Worm (Caenorhabditis elegans) whole organism, early embryonic: ENCODE measurements around the gene C24H11.1.
A peak's percentile ranks its signal among the peaks of the same experiment; 100 is the strongest.

ENCODE experiments used
- B0310.2 ChIP-seq: sonication (generic microtip); optimal IDR thresholded peaks from 2 replicates; lab custom pipeline; 2016; ENCODE audit warnings: mild to moderate bottlenecking, missing genetic modification characterization, missing compliant biosample characterization
- F13C5.2 ChIP-seq: sonication (generic microtip); optimal IDR thresholded peaks from 2 replicates; lab custom pipeline; 2017; ENCODE audit warnings: mild to moderate bottlenecking, missing genetic modification characterization, inconsistent platforms, missing compliant biosample characterization
- aly-1 ChIP-seq: sonication (generic microtip); optimal IDR thresholded peaks from 2 replicates; lab custom pipeline; 2016; ENCODE audit warnings: missing genetic modification characterization, missing compliant biosample characterization
- ama-1 ChIP-seq: fragments of 150-350 bp; optimal IDR thresholded peaks from 2 replicates; lab custom pipeline; 2014
- ceh-13 ChIP-seq: fragments of 200-800 bp; sonication (Bioruptor generic); optimal IDR thresholded peaks from 2 replicates; lab custom pipeline; 2018; ENCODE audit warnings: mild to moderate bottlenecking, missing genetic modification characterization, missing compliant biosample characterization
- ceh-36 ChIP-seq: sonication (generic microtip); optimal IDR thresholded peaks from 2 replicates; lab custom pipeline; 2016; ENCODE audit warnings: missing genetic modification characterization, inconsistent platforms, missing compliant biosample characterization
- ets-7 ChIP-seq: sonication (generic microtip); optimal IDR thresholded peaks from 2 replicates; lab custom pipeline; 2016; ENCODE audit warnings: missing genotype, missing genetic modification characterization, missing compliant biosample characterization
- flt-1 ChIP-seq: fragments of 200-800 bp; sonication (Bioruptor generic); IDR thresholded peaks from 2 replicates; pipeline ENCODE4 v1.3.6; 2022; ENCODE audit warnings: missing genetic modification characterization, missing compliant biosample characterization
- hmbx-1 ChIP-seq: sonication (generic microtip); optimal IDR thresholded peaks from 2 replicates; lab custom pipeline; 2016; ENCODE audit warnings: mild to moderate bottlenecking, missing genetic modification characterization, missing compliant biosample characterization
- hmg-4 ChIP-seq: fragments of 200-800 bp; sonication (Bioruptor generic); optimal IDR thresholded peaks from 2 replicates; lab custom pipeline; 2018; ENCODE audit warnings: mild to moderate bottlenecking, missing genetic modification characterization, missing compliant biosample characterization
- hnd-1 ChIP-seq: sonication (generic microtip); optimal IDR thresholded peaks from 2 replicates; lab custom pipeline; 2016; ENCODE audit warnings: missing genetic modification characterization, missing compliant biosample characterization
- pes-1 ChIP-seq: fragments of 200-800 bp; sonication (Bioruptor generic); IDR thresholded peaks from 2 replicates; pipeline ENCODE4 v1.3.6; 2022; ENCODE audit warnings: missing genetic modification reagents, missing genetic modification characterization, missing compliant biosample characterization
- scrt-1 ChIP-seq: fragments of 200-800 bp; sonication (Bioruptor generic); IDR thresholded peaks from 2 replicates; pipeline ENCODE4 v1.3.6; 2022; ENCODE audit warnings: missing genetic modification characterization, missing compliant biosample characterization
- sea-1 ChIP-seq: fragments of 200-800 bp; sonication (Bioruptor generic); conservative IDR thresholded peaks from 2 replicates; pipeline ENCODE4 v1.3.6; 2022; ENCODE audit warnings: missing genetic modification characterization, missing compliant biosample characterization
- tbx-11 ChIP-seq: fragments of 200-800 bp; sonication (Bioruptor generic); IDR thresholded peaks from 2 replicates; pipeline ENCODE4 v1.3.6; 2022; ENCODE audit warnings: missing genetic modification characterization, missing compliant biosample characterization
- tbx-37 ChIP-seq: fragments of 200-800 bp; sonication (Bioruptor generic); conservative IDR thresholded peaks from 2 replicates; pipeline ENCODE4 v1.3.6; 2022; ENCODE audit warnings: missing genetic modification reagents, missing genetic modification characterization, missing compliant biosample characterization
- tra-4 ChIP-seq: sonication (generic microtip); optimal IDR thresholded peaks from 2 replicates; lab custom pipeline; 2017; ENCODE audit warnings: missing genetic modification characterization, missing compliant biosample characterization

The C24H11.1 gene

DNA sequence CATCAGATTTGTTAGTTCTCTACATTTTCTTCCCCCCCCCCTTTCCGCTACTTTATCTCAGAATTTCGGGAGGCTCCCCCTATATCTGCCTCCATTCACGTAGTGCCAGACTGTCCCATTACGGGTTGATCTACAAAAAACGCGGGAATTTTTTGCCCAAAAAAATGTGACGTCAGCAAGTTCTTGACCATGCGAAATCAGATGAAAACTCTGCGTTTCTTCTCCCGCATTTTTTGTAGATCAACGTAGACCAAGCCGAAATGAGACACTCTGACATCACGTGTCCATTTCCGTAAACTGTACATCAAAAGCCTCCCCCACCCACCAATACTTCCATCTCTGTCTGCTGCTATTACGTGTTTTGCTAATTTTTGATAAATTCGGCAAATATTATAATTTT is 37.1 kb downstream of the C24H11.1 start:
- TF ChIP-seq ceh-13 (no peak), F13C5.2 (tag; lab: Kevin White, UChicago) (no peak), hnd-1 (no peak), hmg-4 (GFP tag; lab: Kevin White, UChicago) (no peak), hmbx-1 (tag; lab: Kevin White, UChicago) (no peak), aly-1 (no peak), scrt-1 (GFP tag; lab: Robert Waterston, UW) (no peak), sea-1 (GFP tag; lab: Robert Waterston, UW) (no peak), flt-1 (GFP tag; lab: Robert Waterston, UW) (no peak), tbx-11 (GFP tag; lab: Robert Waterston, UW) (no peak), ets-7 (tag; lab: Kevin White, UChicago) (no peak), tra-4 (tag; lab: Kevin White, UChicago) (no peak), ama-1 (no peak), tbx-37 (no peak), ceh-36 (tag; lab: Kevin White, UChicago) (no peak), B0310.2 (tag; lab: Kevin White, UChicago) (no peak), pes-1 (GFP tag; lab: Robert Waterston, UW) (no peak)

DNA sequence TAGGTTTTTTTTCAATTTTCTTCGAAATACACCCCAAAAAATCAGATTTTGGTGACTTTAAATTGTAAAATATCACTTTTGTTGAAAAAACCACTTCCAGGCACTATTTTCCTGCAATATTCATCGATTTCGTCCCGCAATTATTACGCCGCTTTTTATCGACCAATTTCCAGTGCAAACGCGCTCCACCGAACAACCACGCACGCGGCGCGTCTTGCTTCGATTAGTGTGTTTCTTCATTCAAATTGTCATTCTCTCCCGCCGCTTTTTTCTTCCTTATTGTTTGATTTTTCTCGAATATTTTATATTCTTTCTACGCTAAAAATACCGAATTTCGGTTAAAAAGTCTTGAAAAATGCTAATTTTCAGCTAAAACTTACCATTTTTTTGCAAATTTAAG is 38.2 kb downstream of the C24H11.1 start:
- 0 out of 2 replicates have a peak, but pooled peaks have one; percentile 45 for TF ChIP-seq sea-1 (GFP tag; lab: Robert Waterston, UW)
- peak; percentile 8 for TF ChIP-seq hmg-4 (GFP tag; lab: Kevin White, UChicago)
- peak; percentile 10 for TF ChIP-seq F13C5.2 (tag; lab: Kevin White, UChicago)
- TF ChIP-seq flt-1 (GFP tag; lab: Robert Waterston, UW) = 0 out of 2 replicates have a peak, but pooled peaks have one; percentile 32
- peak; percentile 26; the same call in 1 of the 2 replicates for TF ChIP-seq pes-1 (GFP tag; lab: Robert Waterston, UW)
- TF ChIP-seq B0310.2 (tag; lab: Kevin White, UChicago) = no peak
- TF ChIP-seq tbx-11 (GFP tag; lab: Robert Waterston, UW) = 0 out of 2 replicates have a peak, but pooled peaks have one; percentile 10
- TF ChIP-seq ceh-13 = no peak
- TF ChIP-seq ama-1 = no peak

DNA sequence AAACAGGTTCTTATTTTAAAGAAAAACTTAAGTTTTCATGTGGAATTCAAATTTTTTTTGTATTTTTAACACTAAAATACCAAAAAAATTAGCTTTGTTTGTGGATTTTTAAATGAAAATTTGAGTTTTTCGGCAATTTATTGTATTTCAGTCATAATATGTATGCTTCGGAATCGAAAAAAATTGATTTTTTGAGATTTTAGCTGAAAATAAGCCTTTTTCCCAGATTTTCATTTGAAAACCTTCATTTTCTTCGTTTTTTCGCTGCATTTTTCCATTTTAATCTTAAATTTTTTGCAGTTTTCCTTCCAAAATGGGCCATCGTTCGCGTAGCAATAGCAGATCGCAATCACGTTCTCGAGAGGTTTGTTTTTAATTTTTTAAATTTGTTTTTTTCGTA is 38.6 kb downstream of the C24H11.1 start, which contains the start of gene rsp-8:
Gene rsp-8, plus strand, starts transcription at position 301 of the 400 bp plus-strand sequence.
- TF ChIP-seq B0310.2 (tag; lab: Kevin White, UChicago) = no peak
- no peak for TF ChIP-seq pes-1 (GFP tag; lab: Robert Waterston, UW)
- no peak for TF ChIP-seq aly-1
- no peak for TF ChIP-seq tra-4 (tag; lab: Kevin White, UChicago)
- TF ChIP-seq ets-7 (tag; lab: Kevin White, UChicago) = no peak
- TF ChIP-seq ama-1 = no peak
- TF ChIP-seq tbx-11 (GFP tag; lab: Robert Waterston, UW) = no peak
- TF ChIP-seq sea-1 (GFP tag; lab: Robert Waterston, UW) = no peak
- no peak for TF ChIP-seq flt-1 (GFP tag; lab: Robert Waterston, UW)
- TF ChIP-seq ceh-36 (tag; lab: Kevin White, UChicago) = no peak
- TF ChIP-seq scrt-1 (GFP tag; lab: Robert Waterston, UW) = no peak
- no peak for TF ChIP-seq F13C5.2 (tag; lab: Kevin White, UChicago)
- no peak for TF ChIP-seq hnd-1

DNA sequence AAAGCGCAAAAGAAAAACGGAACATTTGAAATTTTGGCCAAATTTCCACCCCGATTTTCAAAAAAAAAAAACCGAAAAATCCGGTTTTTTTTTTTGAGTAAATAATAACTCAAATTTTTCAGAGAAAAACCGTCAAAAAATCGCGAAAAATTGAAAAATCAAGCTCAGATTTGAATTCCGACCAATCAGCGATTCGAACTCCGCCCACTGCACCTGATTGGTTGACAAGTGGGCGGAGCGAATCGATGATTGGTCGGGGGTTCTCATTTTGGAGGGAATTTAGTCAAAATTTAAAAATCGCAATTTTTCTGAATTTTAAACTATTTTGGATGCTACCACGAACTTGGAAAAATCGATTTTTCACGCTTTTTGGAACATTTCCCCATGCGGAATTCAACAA is 41.6 kb downstream of the C24H11.1 start:
- no peak for TF ChIP-seq F13C5.2 (tag; lab: Kevin White, UChicago)
- TF ChIP-seq ceh-13 = no peak
- no peak for TF ChIP-seq aly-1
- TF ChIP-seq tra-4 (tag; lab: Kevin White, UChicago) = no peak
- no peak for TF ChIP-seq ceh-36 (tag; lab: Kevin White, UChicago)
- no peak for TF ChIP-seq scrt-1 (GFP tag; lab: Robert Waterston, UW)
- no peak for TF ChIP-seq B0310.2 (tag; lab: Kevin White, UChicago)
- no peak for TF ChIP-seq flt-1 (GFP tag; lab: Robert Waterston, UW)
- TF ChIP-seq hmg-4 (GFP tag; lab: Kevin White, UChicago) = no peak
- TF ChIP-seq ets-7 (tag; lab: Kevin White, UChicago) = no peak
- TF ChIP-seq sea-1 (GFP tag; lab: Robert Waterston, UW) = no peak
- TF ChIP-seq hnd-1 = no peak
- no peak for TF ChIP-seq hmbx-1 (tag; lab: Kevin White, UChicago)
- TF ChIP-seq tbx-11 (GFP tag; lab: Robert Waterston, UW) = no peak

DNA sequence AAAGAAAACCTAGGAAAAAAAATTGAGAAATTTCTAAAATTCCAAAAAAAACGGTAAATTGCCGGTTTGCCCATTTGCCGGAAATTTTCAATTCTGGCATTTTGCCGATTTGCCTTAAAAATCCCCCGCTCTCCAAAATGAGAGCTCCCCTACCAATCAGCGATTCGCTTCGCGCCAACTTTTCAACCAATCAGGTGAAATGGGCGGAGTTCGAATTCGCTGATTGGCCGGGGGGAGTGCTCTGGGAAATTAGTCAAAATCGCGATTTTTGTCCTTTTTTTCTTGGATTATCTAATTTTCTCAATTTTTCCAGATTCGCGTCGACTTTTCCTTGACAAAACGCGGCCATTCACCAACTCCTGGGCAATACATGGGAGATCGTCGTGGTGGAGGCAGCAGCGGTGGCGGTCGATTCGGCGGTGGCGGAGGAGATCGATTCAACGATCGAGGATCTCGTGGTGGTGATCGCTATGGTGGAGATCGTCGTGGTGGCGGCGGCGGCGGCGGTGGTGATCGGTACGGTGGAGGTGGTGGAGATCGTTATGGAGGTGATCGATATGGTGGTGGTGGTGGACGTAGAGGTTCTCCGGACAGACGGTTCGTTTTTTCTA is 42.2 kb downstream of the C24H11.1 start:
- TF ChIP-seq tbx-37 = no peak
- TF ChIP-seq scrt-1 (GFP tag; lab: Robert Waterston, UW) = no peak
- no peak for TF ChIP-seq ama-1
- TF ChIP-seq hmbx-1 (tag; lab: Kevin White, UChicago) = no peak
- no peak for TF ChIP-seq hnd-1
- TF ChIP-seq sea-1 (GFP tag; lab: Robert Waterston, UW) = no peak
- TF ChIP-seq ceh-13 = no peak
- no peak for TF ChIP-seq tra-4 (tag; lab: Kevin White, UChicago)
- no peak for TF ChIP-seq flt-1 (GFP tag; lab: Robert Waterston, UW)
- TF ChIP-seq tbx-11 (GFP tag; lab: Robert Waterston, UW) = no peak
- TF ChIP-seq ets-7 (tag; lab: Kevin White, UChicago) = no peak
- no peak for TF ChIP-seq hmg-4 (GFP tag; lab: Kevin White, UChicago)
- TF ChIP-seq B0310.2 (tag; lab: Kevin White, UChicago) = no peak
- TF ChIP-seq aly-1 = no peak
- no peak for TF ChIP-seq F13C5.2 (tag; lab: Kevin White, UChicago)
- no peak for TF ChIP-seq ceh-36 (tag; lab: Kevin White, UChicago)
- TF ChIP-seq pes-1 (GFP tag; lab: Robert Waterston, UW) = no peak

DNA sequence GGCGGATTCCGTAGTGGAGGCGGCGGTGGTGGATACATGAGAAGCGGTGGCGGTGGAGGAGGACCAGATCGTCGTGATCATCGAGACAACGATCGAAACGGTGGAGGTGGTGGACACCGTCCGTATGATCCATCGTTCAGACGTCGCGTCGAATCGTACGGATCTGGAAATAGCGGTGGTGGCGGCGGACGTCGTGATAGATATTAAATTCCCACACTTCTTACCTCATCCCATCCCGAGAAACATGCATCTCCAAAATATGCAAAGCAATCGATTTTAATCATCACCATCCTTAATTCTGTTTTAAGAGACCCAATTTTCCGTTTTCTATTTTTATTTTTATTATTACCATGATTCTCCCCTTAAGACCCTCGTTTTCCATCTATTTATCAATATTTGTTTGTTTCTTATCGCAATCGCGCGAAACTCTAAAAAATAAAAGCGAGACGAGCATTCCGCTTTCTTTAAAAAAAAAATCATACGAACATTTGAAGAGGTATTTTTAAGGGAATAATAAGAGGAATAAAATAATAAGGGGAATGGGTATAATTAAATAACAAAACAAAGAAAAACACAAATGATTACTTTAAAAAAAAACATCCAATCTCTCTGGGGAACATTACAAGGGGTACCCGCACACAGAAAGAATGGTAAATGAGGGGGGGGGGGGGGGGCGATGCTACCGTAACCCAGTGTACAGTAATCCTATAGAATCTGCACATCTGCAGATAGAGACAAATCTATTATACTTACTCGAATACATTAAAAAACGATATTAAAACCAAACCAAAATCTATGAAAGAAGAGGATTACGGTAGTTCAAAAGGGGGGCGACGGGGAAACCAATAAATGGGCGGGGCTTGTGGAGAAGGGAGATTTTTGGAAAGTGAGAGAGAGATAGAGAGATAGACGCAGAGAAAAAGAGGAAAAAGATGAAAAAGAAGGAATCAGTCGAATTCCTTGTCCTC is 43.3 kb downstream of the C24H11.1 start:
- TF ChIP-seq tra-4 (tag; lab: Kevin White, UChicago) (no peak), hmg-4 (GFP tag; lab: Kevin White, UChicago) (no peak), flt-1 (GFP tag; lab: Robert Waterston, UW) (no peak), tbx-37 (0 out of 2 replicates have a peak, but pooled peaks have one; percentile 29), ceh-36 (tag; lab: Kevin White, UChicago) (peak; percentile 58)
